Fruit fly (Drosophila melanogaster) whole organism, embryonic: Measurements from ENCODE around the gene mRpL4.

Source experiments
- Aef1 ChIP-seq: fragments of 200-800 bp; sonication (Bioruptor generic); IDR thresholded peaks from 3 replicates; pipeline ENCODE4 v1.3.6; 2022; ENCODE audit warnings: missing biosample characterization, missing genetic modification characterization
- B-H2 ChIP-seq: fragments of 200-800 bp; sonication (Bioruptor generic); optimal IDR thresholded peaks from 2 replicates; lab custom pipeline; 2018; ENCODE audit warnings: missing biosample characterization, mild to moderate bottlenecking, missing genetic modification characterization
- Bdp1 ChIP-seq: fragments of 200-800 bp; sonication (Bioruptor generic); optimal IDR thresholded peaks from 3 replicates; lab custom pipeline; 2016; ENCODE audit warnings: missing biosample characterization, missing genetic modification characterization
- C15 ChIP-seq: fragments of 200-800 bp; sonication (Bioruptor generic); IDR thresholded peaks from 3 replicates; pipeline ENCODE4 v1.3.6; 2022; ENCODE audit warnings: missing biosample characterization, missing genetic modification characterization
- CG10366 ChIP-seq: fragments of 200-800 bp; sonication (Bioruptor generic); IDR thresholded peaks from 2 replicates; pipeline ENCODE4 v1.3.6; 2022; ENCODE audit warnings: missing biosample characterization, missing genetic modification characterization
- CG11695 ChIP-seq: fragments of 200-800 bp; sonication (Bioruptor generic); IDR thresholded peaks from 3 replicates; pipeline ENCODE4 v1.3.6; 2022; ENCODE audit warnings: missing biosample characterization, missing genetic modification characterization
- CG11723 ChIP-seq: fragments of 200-800 bp; sonication (Bioruptor generic); optimal IDR thresholded peaks from 2 replicates; lab custom pipeline; 2017; ENCODE audit warnings: missing biosample characterization, mild to moderate bottlenecking, missing genetic modification characterization
- CG13424 ChIP-seq: fragments of 200-800 bp; sonication (Bioruptor generic); optimal IDR thresholded peaks from 2 replicates; lab custom pipeline; 2019; ENCODE audit warnings: missing biosample characterization, mild to moderate bottlenecking, missing genetic modification characterization, moderate library complexity
- CG14667 ChIP-seq: fragments of 200-800 bp; sonication (Bioruptor generic); IDR thresholded peaks from 2 replicates; pipeline ENCODE4 v1.3.6; 2022; ENCODE audit warnings: missing biosample characterization, missing genetic modification characterization
- CG15269 ChIP-seq: fragments of 200-800 bp; sonication (Bioruptor generic); optimal IDR thresholded peaks from 2 replicates; lab custom pipeline; 2018; ENCODE audit warnings: missing biosample characterization, mild to moderate bottlenecking, missing genetic modification characterization, moderate library complexity
- CG16815 ChIP-seq: fragments of 200-800 bp; sonication (Bioruptor generic); optimal IDR thresholded peaks from 3 replicates; lab custom pipeline; 2017; ENCODE audit warnings: missing biosample characterization, mild to moderate bottlenecking, missing genetic modification characterization
- CG17612 ChIP-seq: fragments of 200-800 bp; sonication (Bioruptor generic); IDR thresholded peaks from 2 replicates; pipeline ENCODE4 v1.3.6; 2022; ENCODE audit warnings: missing biosample characterization, missing genetic modification characterization
- CG2889 ChIP-seq: fragments of 200-800 bp; sonication (Bioruptor generic); IDR thresholded peaks from 3 replicates; pipeline ENCODE4 v1.3.6; 2022; ENCODE audit warnings: missing biosample characterization, missing genetic modification characterization
- CG4282 ChIP-seq: fragments of 200-800 bp; sonication (Bioruptor generic); optimal IDR thresholded peaks from 2 replicates; lab custom pipeline; 2016; ENCODE audit warnings: missing biosample characterization, missing genetic modification characterization
- CG4707 ChIP-seq: fragments of 200-800 bp; sonication (Bioruptor generic); optimal IDR thresholded peaks from 2 replicates; lab custom pipeline; 2018; ENCODE audit warnings: missing biosample characterization, mild to moderate bottlenecking, missing genetic modification characterization, moderate library complexity
- CG5953 ChIP-seq: fragments of 200-800 bp; sonication (Bioruptor generic); IDR thresholded peaks from 2 replicates; pipeline ENCODE4 v1.3.6; 2022; ENCODE audit warnings: missing biosample characterization, missing genetic modification characterization
- CG6654 ChIP-seq: fragments of 200-800 bp; sonication (Bioruptor generic); optimal IDR thresholded peaks from 2 replicates; lab custom pipeline; 2017; ENCODE audit warnings: missing biosample characterization, mild to moderate bottlenecking, missing genetic modification characterization
- CG7357 ChIP-seq: fragments of 200-800 bp; sonication (Bioruptor generic); IDR thresholded peaks from 3 replicates; pipeline ENCODE4 v1.3.6; 2022; ENCODE audit warnings: missing biosample characterization, missing genetic modification characterization
- CG7928 ChIP-seq: fragments of 200-800 bp; sonication (Bioruptor generic); optimal IDR thresholded peaks from 2 replicates; lab custom pipeline; 2017; ENCODE audit warnings: missing biosample characterization, mild to moderate bottlenecking, missing genetic modification characterization
- CG8765 ChIP-seq: fragments of 200-800 bp; sonication (Bioruptor generic); IDR thresholded peaks from 2 replicates; pipeline ENCODE4 v1.3.6; 2022; ENCODE audit warnings: missing biosample characterization, missing genetic modification characterization
- CHES-1-like ChIP-seq: fragments of 200-800 bp; sonication (Bioruptor generic); optimal IDR thresholded peaks from 2 replicates; lab custom pipeline; 2016; ENCODE audit warnings: missing biosample characterization, missing genetic modification characterization
- Camta ChIP-seq: fragments of 200-800 bp; sonication (Bioruptor generic); optimal IDR thresholded peaks from 2 replicates; lab custom pipeline; 2016; ENCODE audit warnings: missing biosample characterization, missing genetic modification characterization
- CrebB ChIP-seq: fragments of 200-800 bp; sonication (Bioruptor generic); optimal IDR thresholded peaks from 3 replicates; lab custom pipeline; 2018; ENCODE audit warnings: missing biosample characterization, mild to moderate bottlenecking, missing genetic modification characterization
- Dbx ChIP-seq: fragments of 200-800 bp; sonication (Bioruptor generic); IDR thresholded peaks from 3 replicates; pipeline ENCODE4 v1.3.6; 2022; ENCODE audit warnings: missing biosample characterization, missing genetic modification characterization
- Dip2 ChIP-seq: fragments of 200-800 bp; sonication (Bioruptor generic); IDR thresholded peaks from 2 replicates; pipeline ENCODE4 v1.3.6; 2022; ENCODE audit warnings: missing biosample characterization, missing genetic modification characterization
- E2f1 ChIP-seq: fragments of 200-800 bp; sonication (Bioruptor generic); IDR thresholded peaks from 2 replicates; pipeline ENCODE4 v1.3.6; 2022; ENCODE audit warnings: missing biosample characterization, missing genetic modification characterization
- Ets65A ChIP-seq: fragments of 200-800 bp; sonication (Bioruptor generic); peaks from one replicate; lab custom pipeline; 2016; ENCODE audit warnings: missing biosample characterization, missing genetic modification characterization
- Fer1 ChIP-seq: fragments of 200-800 bp; sonication (Bioruptor generic); optimal IDR thresholded peaks from 2 replicates; lab custom pipeline; 2017; ENCODE audit warnings: missing biosample characterization, mild to moderate bottlenecking, missing genetic modification characterization
- H2.0 ChIP-seq: fragments of 200-800 bp; sonication (Bioruptor generic); IDR thresholded peaks from 2 replicates; pipeline ENCODE4 v1.3.6; 2022; ENCODE audit warnings: missing biosample characterization, missing genetic modification characterization
- HHEX ChIP-seq: fragments of 200-800 bp; sonication (Bioruptor generic); optimal IDR thresholded peaks from 3 replicates; lab custom pipeline; 2017; ENCODE audit warnings: missing biosample characterization, mild to moderate bottlenecking, missing genetic modification characterization, missing genetic modification reagents
- Hand ChIP-seq: fragments of 200-800 bp; sonication (Bioruptor generic); optimal IDR thresholded peaks from 2 replicates; lab custom pipeline; 2017; ENCODE audit warnings: mild to moderate bottlenecking, missing biosample characterization, missing genetic modification reagents, missing genetic modification characterization
- Hsf ChIP-seq: fragments of 200-800 bp; sonication (Bioruptor generic); optimal IDR thresholded peaks from 3 replicates; lab custom pipeline; 2016; ENCODE audit warnings: missing biosample characterization, missing genetic modification characterization
- MESR4 ChIP-seq: fragments of 200-800 bp; sonication (Bioruptor generic); optimal IDR thresholded peaks from 2 replicates; lab custom pipeline; 2018; ENCODE audit warnings: missing biosample characterization, mild to moderate bottlenecking, missing genetic modification characterization, moderate library complexity
- Nf-YC ChIP-seq: fragments of 200-800 bp; optimal IDR thresholded peaks from 3 replicates; lab custom pipeline; 2019; ENCODE audit warnings: missing biosample characterization, mild to moderate bottlenecking, missing genetic modification characterization, moderate library complexity
- Poxn ChIP-seq: fragments of 200-800 bp; sonication (Bioruptor generic); IDR thresholded peaks from 2 replicates; pipeline ENCODE4 v1.3.6; 2022; ENCODE audit warnings: missing biosample characterization, missing genetic modification characterization
- ab ChIP-seq: fragments of 200-800 bp; sonication (Bioruptor generic); optimal IDR thresholded peaks from 2 replicates; lab custom pipeline; 2016; ENCODE audit warnings: missing biosample characterization, missing genetic modification characterization
- bcd ChIP-seq: fragments of 200-800 bp; sonication (Bioruptor generic); optimal IDR thresholded peaks from 2 replicates; lab custom pipeline; 2017; ENCODE audit warnings: missing biosample characterization, mild to moderate bottlenecking, missing genetic modification characterization
- bowl ChIP-seq: fragments of 200-800 bp; sonication (Bioruptor generic); IDR thresholded peaks from 2 replicates; pipeline ENCODE4 v1.3.6; 2022; ENCODE audit warnings: missing biosample characterization, missing genetic modification characterization
- chm ChIP-seq: fragments of 200-800 bp; sonication (Bioruptor generic); IDR thresholded peaks from 2 replicates; pipeline ENCODE4 v1.3.6; 2022; ENCODE audit warnings: missing biosample characterization, missing genetic modification characterization
- croc ChIP-seq: fragments of 200-800 bp; sonication (Bioruptor generic); conservative IDR thresholded peaks from 3 replicates; pipeline ENCODE4 v1.3.6; 2022; ENCODE audit warnings: missing biosample characterization, missing genetic modification characterization
- eyg ChIP-seq: fragments of 200-800 bp; sonication (Bioruptor generic); optimal IDR thresholded peaks from 3 replicates; lab custom pipeline; 2016; ENCODE audit warnings: missing biosample characterization, missing genetic modification characterization
- gt ChIP-seq: fragments of 200-800 bp; sonication (Bioruptor generic); IDR thresholded peaks from 2 replicates; pipeline ENCODE4 v1.3.6; 2022; ENCODE audit warnings: missing biosample characterization, missing genetic modification characterization
- klu ChIP-seq: fragments of 200-800 bp; sonication (Bioruptor generic); IDR thresholded peaks from 2 replicates; pipeline ENCODE4 v1.3.6; 2022; ENCODE audit warnings: missing biosample characterization, missing genetic modification characterization
- kni ChIP-seq: fragments of 200-800 bp; sonication (Bioruptor generic); optimal IDR thresholded peaks from 3 replicates; lab custom pipeline; 2017; ENCODE audit warnings: mild to moderate bottlenecking, missing biosample characterization, missing genetic modification reagents, missing genetic modification characterization
- pho ChIP-seq: fragments of 200-800 bp; sonication (Bioruptor generic); optimal IDR thresholded peaks from 2 replicates; lab custom pipeline; 2016; ENCODE audit warnings: missing biosample characterization, missing genetic modification characterization
- psq ChIP-seq: fragments of 200-800 bp; sonication (Bioruptor generic); optimal IDR thresholded peaks from 2 replicates; lab custom pipeline; 2017; ENCODE audit warnings: missing biosample characterization, missing genetic modification characterization
- pzg ChIP-seq: fragments of 200-800 bp; sonication (Bioruptor generic); optimal IDR thresholded peaks from 3 replicates; lab custom pipeline; 2018; ENCODE audit warnings: missing biosample characterization, mild to moderate bottlenecking, missing genetic modification characterization, moderate library complexity
- ranshi ChIP-seq: fragments of 200-800 bp; sonication (Bioruptor generic); IDR thresholded peaks from 2 replicates; pipeline ENCODE4 v1.3.6; 2022; ENCODE audit warnings: missing biosample characterization, missing genetic modification characterization
- repo ChIP-seq: fragments of 200-800 bp; sonication (Bioruptor generic); optimal IDR thresholded peaks from 2 replicates; lab custom pipeline; 2016; ENCODE audit warnings: missing biosample characterization, missing genetic modification characterization
- shn ChIP-seq: fragments of 200-800 bp; sonication (Bioruptor generic); optimal IDR thresholded peaks from 3 replicates; lab custom pipeline; 2016; ENCODE audit warnings: missing biosample characterization, missing genetic modification characterization
- stc ChIP-seq: fragments of 200-800 bp; sonication (Bioruptor generic); IDR thresholded peaks from 2 replicates; pipeline ENCODE4 v1.3.6; 2022; ENCODE audit warnings: missing biosample characterization, missing genetic modification characterization
- tna ChIP-seq: fragments of 200-800 bp; sonication (Bioruptor generic); IDR thresholded peaks from 2 replicates; pipeline ENCODE4 v1.3.6; 2022; ENCODE audit warnings: missing biosample characterization, missing genetic modification characterization; ENCODE audit not compliant: partially characterized antibody

The mRpL4 gene

DNA sequence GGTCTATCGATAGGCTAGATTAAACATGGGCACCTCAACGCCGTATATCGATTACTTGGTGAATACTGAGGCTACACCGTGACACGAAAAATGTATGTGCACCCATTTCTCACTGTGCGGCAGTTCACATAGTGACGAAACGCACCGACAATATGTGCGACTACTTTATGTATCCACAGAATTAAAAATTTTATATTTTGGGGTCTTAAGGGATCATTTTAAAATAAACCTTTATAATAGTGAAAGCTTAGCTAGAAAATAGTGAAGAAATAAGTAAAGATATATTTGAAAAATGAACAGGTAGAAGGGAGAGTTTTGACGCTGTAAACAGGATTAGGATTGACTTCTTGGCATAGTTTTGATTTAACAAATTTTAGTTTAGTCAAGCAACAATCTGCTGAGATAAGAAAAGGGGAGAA lies at the start of gene mRpL4:
Gene mRpL4 (minus strand): TSS at position 31 of the 419 bp plus-strand sequence.
- TF ChIP-seq C15 (0 out of 3 replicates have a peak, but pooled peaks have one; percentile 26), CrebB (tag; lab: Kevin White, UChicago) (no peak), HHEX (peak; percentile 11), CG2889 (GFP tag; lab: Robert Waterston, UW) (0 out of 3 replicates have a peak, but pooled peaks have one; percentile 42), pho (GFP tag; lab: Kevin White, UChicago) (peak; percentile 75), Dbx (peak; percentile 66; the same call in 1 of the 3 replicates), chm (GFP tag; lab: Robert Waterston, UW) (peak; percentile 66; the same call in 1 of the 2 replicates), H2.0 (peak; percentile 45), kni (GFP tag; lab: Kevin White, UChicago) (peak; percentile 24), CG16815 (GFP tag; lab: Kevin White, UChicago) (peak; percentile 42), CG6654 (no peak), ab (GFP tag; lab: Kevin White, UChicago) (peak; percentile 47), B-H2 (GFP tag; lab: Kevin White, UChicago) (peak; percentile 54), Dip2 (GFP tag; lab: Robert Waterston, UW) (no peak), Fer1 (GFP tag; lab: Kevin White, UChicago) (no peak), gt (GFP tag; lab: Robert Waterston, UW) (no peak), Aef1 (peak; percentile 57; the same call in 2 of the 3 replicates), Poxn (no peak), CG17612 (peak; percentile 31; the same call in 1 of the 2 replicates), eyg (GFP tag; lab: Kevin White, UChicago) (no peak), psq (GFP tag; lab: Kevin White, UChicago) (peak; percentile 47), CG11695 (GFP tag; lab: Robert Waterston, UW) (0 out of 3 replicates have a peak, but pooled peaks have one; percentile 32), CG15269 (tag; lab: Kevin White, UChicago) (no peak), Bdp1 (GFP tag; lab: Kevin White, UChicago) (peak; percentile 62), croc (GFP tag; lab: Robert Waterston, UW) (no peak), klu (no peak), bowl (GFP tag; lab: Robert Waterston, UW) (no peak), stc (GFP tag; lab: Robert Waterston, UW) (peak; percentile 22; the same call in 1 of the 2 replicates), MESR4 (GFP tag; lab: Kevin White, UChicago) (no peak), CG4707 (GFP tag; lab: Kevin White, UChicago) (no peak), Ets65A (GFP tag; lab: Kevin White, UChicago) (no peak), E2f1 (peak; percentile 70), CG4282 (GFP tag; lab: Kevin White, UChicago) (peak; percentile 82), pzg (GFP tag; lab: Kevin White, UChicago) (peak; percentile 82), CG14667 (GFP tag; lab: Robert Waterston, UW) (no peak), bcd (GFP tag; lab: Kevin White, UChicago) (peak; percentile 60), tna (peak; percentile 99), Hsf (GFP tag; lab: Kevin White, UChicago) (peak; percentile 81), repo (peak; percentile 24), CG13424 (tag; lab: Kevin White, UChicago) (peak; percentile 48), CG5953 (GFP tag; lab: Robert Waterston, UW) (peak; percentile 51; the same call in 1 of the 2 replicates), Camta (GFP tag; lab: Kevin White, UChicago) (peak; percentile 80), Nf-YC (tag; lab: Kevin White, UChicago) (no peak), CG8765 (peak; percentile 34; the same call in 1 of the 2 replicates), CG11723 (GFP tag; lab: Kevin White, UChicago) (no peak), CHES-1-like (GFP tag; lab: Kevin White, UChicago) (peak; percentile 76), shn (GFP tag; lab: Kevin White, UChicago) (peak; percentile 76), CG7928 (GFP tag; lab: Kevin White, UChicago) (no peak), CG10366 (GFP tag; lab: Robert Waterston, UW) (0 out of 2 replicates have a peak, but pooled peaks have one; percentile 50), Hand (GFP tag; lab: Kevin White, UChicago) (no peak), ranshi (GFP tag; lab: Robert Waterston, UW) (peak; percentile 74; the same call in 1 of the 2 replicates), CG7357 (GFP tag; lab: Robert Waterston, UW) (no peak)
